Fruit fly (Drosophila melanogaster) Kc167 (cell line): ENCODE measurements around the gene CG15306.

Experiments used
- Myc ChIP-seq: fragments of >200 bp; optimal IDR thresholded peaks from 2 replicates; lab custom pipeline; 2017; ENCODE audit warnings: missing external identifiers
- Sin3A ChIP-seq: fragments of >200 bp; optimal IDR thresholded peaks from 2 replicates; lab custom pipeline; 2018; ENCODE audit warnings: missing external identifiers
- h ChIP-seq: fragments of >200 bp; optimal IDR thresholded peaks from 3 replicates; lab custom pipeline; 2018; ENCODE audit warnings: missing external identifiers
- insv ChIP-seq: fragments of >200 bp; optimal IDR thresholded peaks from 3 replicates; lab custom pipeline; 2018; ENCODE audit warnings: missing external identifiers
- psq ChIP-seq: fragments of >200 bp; optimal IDR thresholded peaks from 2 replicates; lab custom pipeline; 2017; ENCODE audit warnings: missing external identifiers
- ttk ChIP-seq: sonication (Bioruptor generic); optimal IDR thresholded peaks from 2 replicates; lab custom pipeline; 2017; ENCODE audit warnings: missing external identifiers

CG15306 gene

dm6 chrX:10362127-10362526 is 30.5 kb upstream of the CG15306 start:
- no peak for TF ChIP-seq psq (lab: Kevin White, UChicago)
- TF ChIP-seq h (lab: Kevin White, UChicago) = no peak
- no peak for TF ChIP-seq Myc (lab: Kevin White, UChicago)
- TF ChIP-seq insv (lab: Kevin White, UChicago) = no peak
- no peak for TF ChIP-seq Sin3A (lab: Kevin White, UChicago)
- TF ChIP-seq ttk (lab: Kevin White, UChicago) = no peak

dm6 chrX:10347979-10348692 is 16.5 kb upstream of the CG15306 start:
- TF ChIP-seq Myc (lab: Kevin White, UChicago) (no peak), insv (lab: Kevin White, UChicago) (no peak), psq (lab: Kevin White, UChicago) (no peak), Sin3A (lab: Kevin White, UChicago) (no peak), h (lab: Kevin White, UChicago) (no peak), ttk (lab: Kevin White, UChicago) (no peak)

- TF ChIP-seq h (lab: Kevin White, UChicago) (no peak), insv (lab: Kevin White, UChicago) (no peak), psq (lab: Kevin White, UChicago) (no peak), Myc (lab: Kevin White, UChicago) (no peak), Sin3A (lab: Kevin White, UChicago) (no peak), ttk (lab: Kevin White, UChicago) (no peak)
Observed at dm6 chrX:10340492-10340891, 8.9 kb upstream of the CG15306 start.

- TF ChIP-seq insv (lab: Kevin White, UChicago) (no peak), Myc (lab: Kevin White, UChicago) (no peak), psq (lab: Kevin White, UChicago) (no peak), ttk (lab: Kevin White, UChicago) (no peak), h (lab: Kevin White, UChicago) (no peak), Sin3A (lab: Kevin White, UChicago) (no peak)
Observed at dm6 chrX:10333352-10333751, 1.7 kb upstream of the CG15306 start, which contains the start of gene CG43740. CG43740 (plus strand) TSS chrX:10333652.

dm6 chrX:10329659-10330289 is 1.8 kb downstream of the CG15306 start, which contains the start of gene Gip:
Gip (minus strand) TSS chrX:10329872.
- TF ChIP-seq h (lab: Kevin White, UChicago) = no peak
- no peak for TF ChIP-seq Myc (lab: Kevin White, UChicago)
- TF ChIP-seq insv (lab: Kevin White, UChicago) = no peak
- TF ChIP-seq ttk (lab: Kevin White, UChicago) = no peak
- no peak for TF ChIP-seq Sin3A (lab: Kevin White, UChicago)
- TF ChIP-seq psq (lab: Kevin White, UChicago) = no peak

- TF ChIP-seq psq (lab: Kevin White, UChicago) = peak; percentile 16
- TF ChIP-seq Myc (lab: Kevin White, UChicago) = no peak
Observed at dm6 chrX:10326346-10326830, 5.2 kb downstream of the CG15306 start, which contains the start of gene CG2909. CG2909 (plus strand) TSS chrX:10326464.

- TF ChIP-seq Sin3A (lab: Kevin White, UChicago) = no peak
- no peak for TF ChIP-seq psq (lab: Kevin White, UChicago)
- TF ChIP-seq Myc (lab: Kevin White, UChicago) = no peak
- TF ChIP-seq h (lab: Kevin White, UChicago) = no peak
- TF ChIP-seq insv (lab: Kevin White, UChicago) = no peak
- TF ChIP-seq ttk (lab: Kevin White, UChicago) = no peak
Observed at dm6 chrX:10325567-10326345, 5.9 kb downstream of the CG15306 start, which contains the start of gene alpha-Man-Ia. alpha-Man-Ia (minus strand) TSS chrX:10325958.

dm6 chrX:10324836-10325566 is 6.6 kb downstream of the CG15306 start:
- TF ChIP-seq Myc (lab: Kevin White, UChicago) (no peak), psq (lab: Kevin White, UChicago) (no peak), insv (lab: Kevin White, UChicago) (no peak), Sin3A (lab: Kevin White, UChicago) (no peak), h (lab: Kevin White, UChicago) (no peak), ttk (lab: Kevin White, UChicago) (no peak)

dm6 chrX:10322292-10322691 is 9.3 kb downstream of the CG15306 start:
- TF ChIP-seq Myc (lab: Kevin White, UChicago) = no peak
- TF ChIP-seq insv (lab: Kevin White, UChicago) = no peak
- TF ChIP-seq ttk (lab: Kevin White, UChicago) = no peak
- TF ChIP-seq psq (lab: Kevin White, UChicago) = no peak
- TF ChIP-seq h (lab: Kevin White, UChicago) = no peak
- no peak for TF ChIP-seq Sin3A (lab: Kevin White, UChicago)

dm6 chrX:10320425-10320978 is 11.1 kb downstream of the CG15306 start:
- TF ChIP-seq h (lab: Kevin White, UChicago) (no peak), Myc (lab: Kevin White, UChicago) (no peak), Sin3A (lab: Kevin White, UChicago) (no peak), ttk (lab: Kevin White, UChicago) (no peak), psq (lab: Kevin White, UChicago) (no peak), insv (lab: Kevin White, UChicago) (no peak)
